Worm (Caenorhabditis elegans): ENCODE measurements around the gene ifta-2.

Gene ifta-2

DNA sequence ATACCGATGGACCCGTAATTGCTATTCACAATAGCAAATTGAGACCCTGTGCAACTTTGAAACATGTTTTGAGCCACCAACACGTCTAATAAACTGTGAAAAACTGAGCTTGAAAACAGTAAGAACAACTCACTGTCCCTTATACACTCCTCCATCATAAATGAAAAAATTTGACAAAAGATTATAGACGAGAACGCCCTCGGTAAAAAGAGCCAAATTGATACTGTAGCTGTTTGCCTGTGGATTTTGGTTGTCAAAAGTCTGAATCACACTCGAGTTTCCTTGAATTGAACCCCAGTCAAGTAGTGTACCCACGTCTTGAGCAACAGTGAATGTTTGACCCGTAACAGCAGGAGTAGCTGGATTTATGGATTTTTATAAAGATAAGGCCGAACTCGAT lies 39.2 kb upstream of the ifta-2 start:
- TF ChIP-seq ces-1 (GFP tag; optimal IDR thresholded peaks at IDR 0.05) (no peak), unc-62 (GFP tag; optimal IDR thresholded peaks at IDR 0.05) (no peak), unc-39 (tag; optimal IDR thresholded peaks at IDR 0.05) (no peak)

ce11 chrIV:17338920-17339510 lies 37.2 kb upstream of the ifta-2 start, which contains the start of gene C49C3.10:
TSS of gene C49C3.10 (minus strand) at chrIV:17338970.
- no peak for TF ChIP-seq ces-1 (GFP tag; optimal IDR thresholded peaks at IDR 0.05)
- no peak for TF ChIP-seq elt-1 (tag; optimal IDR thresholded peaks at IDR 0.05; ENCODE audit: borderline replicate concordance, insufficient read depth)

- TF ChIP-seq lsy-2 (tag; optimal IDR thresholded peaks at IDR 0.05) (no peak), elt-1 (tag; optimal IDR thresholded peaks at IDR 0.05; ENCODE audit: borderline replicate concordance, insufficient read depth) (no peak), ceh-39 (tag; optimal IDR thresholded peaks at IDR 0.05) (peak; percentile 59), M03D4.4 (tag; optimal IDR thresholded peaks at IDR 0.05) (no peak), hlh-1 (tag; optimal IDR thresholded peaks at IDR 0.05) (peak; percentile 53), ces-1 (GFP tag; optimal IDR thresholded peaks at IDR 0.05) (peak; percentile 43), lin-32 (GFP tag; optimal IDR thresholded peaks at IDR 0.05) (no peak), cnd-1 (tag; optimal IDR thresholded peaks at IDR 0.05) (no peak)
These were observed 33.2 kb upstream of the ifta-2 start, which contains the start of gene C49C3.8 for ce11 chrIV:17335031-17335430. TSS of gene C49C3.8 (plus strand) at chrIV:17335203.

- no peak for TF ChIP-seq flh-1 (GFP tag; optimal IDR thresholded peaks at IDR 0.05)
- no peak for TF ChIP-seq mls-2 (tag; optimal IDR thresholded peaks at IDR 0.05)
- TF ChIP-seq pha-4 (tag; optimal IDR thresholded peaks at IDR 0.05), result peak; percentile 18
- peak; percentile 23 for TF ChIP-seq ceh-43 (GFP tag; optimal IDR thresholded peaks at IDR 0.05)
- no peak for TF ChIP-seq nhr-2 (tag; optimal IDR thresholded peaks at IDR 0.05)
- peak; percentile 31 for TF ChIP-seq ces-1 (GFP tag; optimal IDR thresholded peaks at IDR 0.05)
- no peak for TF ChIP-seq nhr-237 (tag; optimal IDR thresholded peaks at IDR 0.05)
- TF ChIP-seq M03D4.4 (tag; optimal IDR thresholded peaks at IDR 0.05), result no peak
- no peak for TF ChIP-seq tbx-8 (GFP tag; optimal IDR thresholded peaks at IDR 0.05)
- TF ChIP-seq ham-2 (GFP tag; optimal IDR thresholded peaks at IDR 0.05), result no peak
- TF ChIP-seq drap-1 (GFP tag; optimal IDR thresholded peaks at IDR 0.05), result no peak
- TF ChIP-seq mab-5 (tag; optimal IDR thresholded peaks at IDR 0.05), result no peak
- no peak for TF ChIP-seq snpc-4 (tag; optimal IDR thresholded peaks at IDR 0.05)
- TF ChIP-seq cnd-1 (tag; optimal IDR thresholded peaks at IDR 0.05), result no peak
- TF ChIP-seq ceh-39 (tag; optimal IDR thresholded peaks at IDR 0.05), result peak; percentile 69
- no peak for TF ChIP-seq sptf-1 (tag; optimal IDR thresholded peaks at IDR 0.05)
- TF ChIP-seq zip-8 (tag; optimal IDR thresholded peaks at IDR 0.05), result no peak
- TF ChIP-seq nhr-28 (tag; optimal IDR thresholded peaks at IDR 0.05), result no peak
- TF ChIP-seq ceh-83 (GFP tag; optimal IDR thresholded peaks at IDR 0.05), result no peak
- TF ChIP-seq bed-3 (GFP tag; optimal IDR thresholded peaks at IDR 0.05), result no peak
- no peak for TF ChIP-seq lsy-2 (tag; optimal IDR thresholded peaks at IDR 0.05)
- no peak for TF ChIP-seq elt-3 (tag; optimal IDR thresholded peaks at IDR 0.05)
- no peak for TF ChIP-seq lin-32 (GFP tag; optimal IDR thresholded peaks at IDR 0.05)
- TF ChIP-seq unc-120 (tag; optimal IDR thresholded peaks at IDR 0.05; ENCODE audit: poor library complexity, severe bottlenecking), result no peak
- TF ChIP-seq blmp-1 (tag; optimal IDR thresholded peaks at IDR 0.05), result no peak
- peak; percentile 35 for TF ChIP-seq unc-62 (GFP tag; optimal IDR thresholded peaks at IDR 0.05)
- TF ChIP-seq hlh-1 (tag; optimal IDR thresholded peaks at IDR 0.05), result peak; percentile 46
- no peak for TF ChIP-seq nhr-12 (tag; optimal IDR thresholded peaks at IDR 0.05)
- no peak for TF ChIP-seq unc-39 (tag; optimal IDR thresholded peaks at IDR 0.05)
- no peak for TF ChIP-seq sem-2 (GFP tag; optimal IDR thresholded peaks at IDR 0.05)
- no peak for TF ChIP-seq lin-13 (tag; optimal IDR thresholded peaks at IDR 0.05)
- TF ChIP-seq nhr-76 (tag; optimal IDR thresholded peaks at IDR 0.05), result no peak
- no peak for TF ChIP-seq ztf-11 (tag; optimal IDR thresholded peaks at IDR 0.05)
- TF ChIP-seq elt-1 (tag; optimal IDR thresholded peaks at IDR 0.05; ENCODE audit: borderline replicate concordance, insufficient read depth), result no peak
- peak; percentile 40 for TF ChIP-seq mep-1 (tag; optimal IDR thresholded peaks at IDR 0.05)
These were observed 31.9 kb upstream of the ifta-2 start, which contains the start of gene C49C3.15 for ce11 chrIV:17333542-17334281. TSS of gene C49C3.15 (plus strand) at chrIV:17334231.
